Worm (Caenorhabditis elegans): ENCODE measurements around the gene psmd-9.

psmd-9 gene

ce11 chrII:6941520-6941919, 39.6 kb downstream of the psmd-9 start:
- TF ChIP-seq F37B4.10 (GFP tag; IDR thresholded peaks at IDR 0.05): no peak
- no peak for TF ChIP-seq nhr-80 (tag; optimal IDR thresholded peaks at IDR 0.05)
- no peak for TF ChIP-seq F57A8.1 (GFP tag; optimal IDR thresholded peaks at IDR 0.05)
- TF ChIP-seq repo-1 (tag; optimal IDR thresholded peaks at IDR 0.05): no peak
- TF ChIP-seq bed-1 (GFP tag; IDR thresholded peaks at IDR 0.05): no peak
- TF ChIP-seq Y53G8AR.9 (GFP tag; conservative IDR thresholded peaks at IDR 0.05): no peak

ce11 chrII:6943299-6944051, 41.6 kb downstream of the psmd-9 start:
- no peak for TF ChIP-seq F10E7.11 (tag; optimal IDR thresholded peaks at IDR 0.05)
- TF ChIP-seq ceh-91 (GFP tag; IDR thresholded peaks at IDR 0.05): 0 out of 2 replicates have a peak, but pooled peaks have one; percentile 18
- TF ChIP-seq egrh-3 (GFP tag; IDR thresholded peaks at IDR 0.05): peak; percentile 86; the same call in 1 of the 2 replicates
- no peak for TF ChIP-seq madf-8 (GFP tag; conservative IDR thresholded peaks at IDR 0.05)
- TF ChIP-seq unc-62 (GFP tag; optimal IDR thresholded peaks at IDR 0.05): peak; percentile 51
- TF ChIP-seq F57C9.4 (tag; optimal IDR thresholded peaks at IDR 0.05): no peak
- TF ChIP-seq Y95B8A.8 (GFP tag; IDR thresholded peaks at IDR 0.05): no peak
- 0 out of 2 replicates have a peak, but pooled peaks have one; percentile 14 for TF ChIP-seq nfyb-1 (GFP tag; IDR thresholded peaks at IDR 0.05)
- no peak for TF ChIP-seq mel-28 (tag; optimal IDR thresholded peaks at IDR 0.05; ENCODE audit: borderline replicate concordance)
- TF ChIP-seq F52B5.7 (tag; optimal IDR thresholded peaks at IDR 0.05): peak; percentile 23
- no peak for TF ChIP-seq F49E8.2 (tag; optimal IDR thresholded peaks at IDR 0.05; ENCODE audit: insufficient read depth)
- no peak for TF ChIP-seq zim-3 (tag; optimal IDR thresholded peaks at IDR 0.05)
- TF ChIP-seq ets-4 (GFP tag; optimal IDR thresholded peaks at IDR 0.05): peak; percentile 2
- TF ChIP-seq F23B12.7 (tag; optimal IDR thresholded peaks at IDR 0.05; ENCODE audit: insufficient read depth): no peak
- TF ChIP-seq ZK185.1 (tag; optimal IDR thresholded peaks at IDR 0.05; ENCODE audit: poor library complexity, severe bottlenecking): no peak
- no peak for TF ChIP-seq B0261.1 (tag; optimal IDR thresholded peaks at IDR 0.05)
- peak; percentile 31; the same call in 1 of the 2 replicates for TF ChIP-seq dox-1 (GFP tag; IDR thresholded peaks at IDR 0.05)
- no peak for TF ChIP-seq chd-7 (tag; optimal IDR thresholded peaks at IDR 0.05)
- no peak for TF ChIP-seq lin-40 (tag; optimal IDR thresholded peaks at IDR 0.05)
- TF ChIP-seq nhr-80 (tag; optimal IDR thresholded peaks at IDR 0.05): peak; percentile 65
- peak; percentile 89 for TF ChIP-seq madf-10 (tag; optimal IDR thresholded peaks at IDR 0.05)
- TF ChIP-seq cebp-1 (GFP tag; IDR thresholded peaks at IDR 0.05): no peak; the same call in 1 of the 2 replicates
- peak; percentile 82 for TF ChIP-seq cebp-1 (tag; optimal IDR thresholded peaks at IDR 0.05)
- TF ChIP-seq hmg-1.2 (GFP tag; IDR thresholded peaks at IDR 0.05): peak; percentile 67; the same call in 1 of the 2 replicates
- TF ChIP-seq Y56A3A.18 (GFP tag; IDR thresholded peaks at IDR 0.05): no peak
- TF ChIP-seq K12H6.12 (tag; optimal IDR thresholded peaks at IDR 0.05): peak; percentile 28
- TF ChIP-seq ceh-27 (GFP tag; optimal IDR thresholded peaks at IDR 0.05): peak; percentile 48
- TF ChIP-seq rpc-1 (optimal IDR thresholded peaks at IDR 0.05): no peak
- TF ChIP-seq rpc-1 (tag; optimal IDR thresholded peaks at IDR 0.05): no peak
- no peak for TF ChIP-seq C17E4.6 (GFP tag; IDR thresholded peaks at IDR 0.05)
- TF ChIP-seq zfh-2 (GFP tag; conservative IDR thresholded peaks at IDR 0.05): peak; percentile 98

Data from whole organism, young adult.